Worm (Caenorhabditis elegans) whole organism, early embryonic: ENCODE measurements around the gene coq-6.
"Not testable (repeated sequence)": the region's sequence is repeated elsewhere in the genome, so short reads cannot be mapped to it uniquely, and the experiment has no call there.

Experiments
- B0310.2 ChIP-seq: sonication (generic microtip); optimal IDR thresholded peaks from 2 replicates; lab custom pipeline; 2016; ENCODE audit warnings: mild to moderate bottlenecking, missing genetic modification characterization, missing compliant biosample characterization
- F13C5.2 ChIP-seq: sonication (generic microtip); optimal IDR thresholded peaks from 2 replicates; lab custom pipeline; 2017; ENCODE audit warnings: mild to moderate bottlenecking, missing genetic modification characterization, inconsistent platforms, missing compliant biosample characterization
- aly-1 ChIP-seq: sonication (generic microtip); optimal IDR thresholded peaks from 2 replicates; lab custom pipeline; 2016; ENCODE audit warnings: missing genetic modification characterization, missing compliant biosample characterization
- ama-1 ChIP-seq: fragments of 150-350 bp; optimal IDR thresholded peaks from 2 replicates; lab custom pipeline; 2014
- ceh-13 ChIP-seq: fragments of 200-800 bp; sonication (Bioruptor generic); optimal IDR thresholded peaks from 2 replicates; lab custom pipeline; 2018; ENCODE audit warnings: mild to moderate bottlenecking, missing genetic modification characterization, missing compliant biosample characterization
- ceh-36 ChIP-seq: sonication (generic microtip); optimal IDR thresholded peaks from 2 replicates; lab custom pipeline; 2016; ENCODE audit warnings: missing genetic modification characterization, inconsistent platforms, missing compliant biosample characterization
- ets-7 ChIP-seq: sonication (generic microtip); optimal IDR thresholded peaks from 2 replicates; lab custom pipeline; 2016; ENCODE audit warnings: missing genotype, missing genetic modification characterization, missing compliant biosample characterization
- flt-1 ChIP-seq: fragments of 200-800 bp; sonication (Bioruptor generic); IDR thresholded peaks from 2 replicates; pipeline ENCODE4 v1.3.6; 2022; ENCODE audit warnings: missing genetic modification characterization, missing compliant biosample characterization
- hmbx-1 ChIP-seq: sonication (generic microtip); optimal IDR thresholded peaks from 2 replicates; lab custom pipeline; 2016; ENCODE audit warnings: mild to moderate bottlenecking, missing genetic modification characterization, missing compliant biosample characterization
- hmg-4 ChIP-seq: fragments of 200-800 bp; sonication (Bioruptor generic); optimal IDR thresholded peaks from 2 replicates; lab custom pipeline; 2018; ENCODE audit warnings: mild to moderate bottlenecking, missing genetic modification characterization, missing compliant biosample characterization
- hnd-1 ChIP-seq: sonication (generic microtip); optimal IDR thresholded peaks from 2 replicates; lab custom pipeline; 2016; ENCODE audit warnings: missing genetic modification characterization, missing compliant biosample characterization
- pes-1 ChIP-seq: fragments of 200-800 bp; sonication (Bioruptor generic); IDR thresholded peaks from 2 replicates; pipeline ENCODE4 v1.3.6; 2022; ENCODE audit warnings: missing genetic modification reagents, missing genetic modification characterization, missing compliant biosample characterization
- scrt-1 ChIP-seq: fragments of 200-800 bp; sonication (Bioruptor generic); IDR thresholded peaks from 2 replicates; pipeline ENCODE4 v1.3.6; 2022; ENCODE audit warnings: missing genetic modification characterization, missing compliant biosample characterization
- sea-1 ChIP-seq: fragments of 200-800 bp; sonication (Bioruptor generic); conservative IDR thresholded peaks from 2 replicates; pipeline ENCODE4 v1.3.6; 2022; ENCODE audit warnings: missing genetic modification characterization, missing compliant biosample characterization
- tbx-11 ChIP-seq: fragments of 200-800 bp; sonication (Bioruptor generic); IDR thresholded peaks from 2 replicates; pipeline ENCODE4 v1.3.6; 2022; ENCODE audit warnings: missing genetic modification characterization, missing compliant biosample characterization
- tbx-37 ChIP-seq: fragments of 200-800 bp; sonication (Bioruptor generic); conservative IDR thresholded peaks from 2 replicates; pipeline ENCODE4 v1.3.6; 2022; ENCODE audit warnings: missing genetic modification reagents, missing genetic modification characterization, missing compliant biosample characterization
- tra-4 ChIP-seq: sonication (generic microtip); optimal IDR thresholded peaks from 2 replicates; lab custom pipeline; 2017; ENCODE audit warnings: missing genetic modification characterization, missing compliant biosample characterization

The coq-6 gene

ce11 chrV:9375378-9375777 lies 38.8 kb downstream of the coq-6 start, which contains the start of gene E02C12.9:
Gene E02C12.9 (minus strand): TSS chrV:9375478.
- no peak for TF ChIP-seq B0310.2 (tag; lab: Kevin White, UChicago)
- no peak for TF ChIP-seq sea-1 (GFP tag; lab: Robert Waterston, UW)
- TF ChIP-seq pes-1: no peak
- no peak for TF ChIP-seq ama-1 (lab: Kevin White, UChicago)
- no peak for TF ChIP-seq hmbx-1 (tag; lab: Kevin White, UChicago)

- no peak for TF ChIP-seq hmbx-1 (tag; lab: Kevin White, UChicago)
Measured at ce11 chrV:9376417-9376816, 39.9 kb downstream of the coq-6 start, which contains the start of gene E02C12.19. Gene E02C12.19 (minus strand): TSS chrV:9376517.

- TF ChIP-seq ceh-36 (no peak), tbx-37 (GFP tag; lab: Robert Waterston, UW) (no peak), pes-1 (no peak), tbx-11 (no peak), hnd-1 (tag; lab: Kevin White, UChicago) (no peak), hmbx-1 (tag; lab: Kevin White, UChicago) (no peak), flt-1 (no peak), F13C5.2 (tag; lab: Kevin White, UChicago) (no peak), ama-1 (lab: Kevin White, UChicago) (no peak)
Measured at ce11 chrV:9378335-9378734, 41.8 kb downstream of the coq-6 start, which contains the start of gene E02C12.10. Gene E02C12.10 (minus strand): TSS chrV:9378409.

- not testable (repeated sequence) for TF ChIP-seq scrt-1 (GFP tag; lab: Robert Waterston, UW); aly-1; ceh-36
Measured at ce11 chrV:9379808-9380207, 43.2 kb downstream of the coq-6 start, which contains the start of gene E02C12.11. Gene E02C12.11 (minus strand): TSS chrV:9379908.

ce11 chrV:9381846-9382363 lies 45.3 kb downstream of the coq-6 start, which contains the start of gene E02C12.12:
Gene E02C12.12 (minus strand): TSS chrV:9382313.
- TF ChIP-seq tra-4 (tag; lab: Kevin White, UChicago) (no peak), tbx-11 (no peak), scrt-1 (GFP tag; lab: Robert Waterston, UW) (no peak), pes-1 (no peak), ama-1 (lab: Kevin White, UChicago) (no peak), hmg-4 (no peak), tbx-37 (GFP tag; lab: Robert Waterston, UW) (no peak), ets-7 (tag; lab: Kevin White, UChicago) (no peak), B0310.2 (tag; lab: Kevin White, UChicago) (no peak)

ce11 chrV:9382538-9383328 lies 46.2 kb downstream of the coq-6 start:
- TF ChIP-seq sea-1 (GFP tag; lab: Robert Waterston, UW) (no peak), F13C5.2 (tag; lab: Kevin White, UChicago) (no peak), aly-1 (no peak), ceh-36 (no peak), ceh-13 (GFP tag; lab: Kevin White, UChicago) (no peak), ama-1 (lab: Kevin White, UChicago) (no peak), ets-7 (tag; lab: Kevin White, UChicago) (no peak), flt-1 (no peak), scrt-1 (GFP tag; lab: Robert Waterston, UW) (no peak), hmg-4 (no peak), B0310.2 (tag; lab: Kevin White, UChicago) (no peak), tbx-37 (GFP tag; lab: Robert Waterston, UW) (no peak), tbx-11 (no peak)

ce11 chrV:9384359-9384758 lies 47.8 kb downstream of the coq-6 start:
- no peak for TF ChIP-seq pes-1
- TF ChIP-seq ama-1 (lab: Kevin White, UChicago): no peak
- TF ChIP-seq tra-4 (tag; lab: Kevin White, UChicago): no peak
- TF ChIP-seq hmg-4: no peak
- TF ChIP-seq ceh-36: no peak
- TF ChIP-seq hmbx-1 (tag; lab: Kevin White, UChicago): no peak
- TF ChIP-seq scrt-1 (GFP tag; lab: Robert Waterston, UW): no peak
- no peak for TF ChIP-seq flt-1
- no peak for TF ChIP-seq F13C5.2 (tag; lab: Kevin White, UChicago)
- TF ChIP-seq B0310.2 (tag; lab: Kevin White, UChicago): no peak
- TF ChIP-seq tbx-37 (GFP tag; lab: Robert Waterston, UW): no peak
- no peak for TF ChIP-seq sea-1 (GFP tag; lab: Robert Waterston, UW)
- no peak for TF ChIP-seq aly-1
- TF ChIP-seq ceh-13 (GFP tag; lab: Kevin White, UChicago): no peak
- no peak for TF ChIP-seq hnd-1 (tag; lab: Kevin White, UChicago)
- no peak for TF ChIP-seq ets-7 (tag; lab: Kevin White, UChicago)
- no peak for TF ChIP-seq tbx-11

ce11 chrV:9384949-9385348 lies 48.4 kb downstream of the coq-6 start:
- no peak for TF ChIP-seq scrt-1 (GFP tag; lab: Robert Waterston, UW)
